Worm (Caenorhabditis elegans) whole organism, L2 larva: ENCODE results near the gene fbxa-13.

Source experiments
- ZK546.5 ChIP-seq: sonication (generic microtip); optimal IDR thresholded peaks from 2 replicates; lab custom pipeline; 2017; ENCODE audit warnings: missing biosample characterization, missing genetic modification characterization
- blmp-1 ChIP-seq: sonication (generic microtip); optimal IDR thresholded peaks from 2 replicates; lab custom pipeline; 2017; ENCODE audit warnings: missing genetic modification characterization, mild to moderate bottlenecking, missing compliant biosample characterization, antibody characterized with exemption, moderate library complexity; ENCODE audit not compliant: insufficient read depth
- ceh-82 ChIP-seq: fragments of 150-350 bp; optimal IDR thresholded peaks from 2 replicates; lab custom pipeline; 2014; ENCODE audit warnings: missing biosample characterization, missing genetic modification characterization
- crh-2 ChIP-seq: sonication (generic microtip); optimal IDR thresholded peaks from 2 replicates; lab custom pipeline; 2017; ENCODE audit warnings: missing biosample characterization, missing genetic modification characterization
- dmd-4 ChIP-seq: sonication (generic microtip); optimal IDR thresholded peaks from 2 replicates; lab custom pipeline; 2017; ENCODE audit warnings: missing biosample characterization, missing genetic modification characterization
- fos-1 ChIP-seq: fragments of 150-350 bp; optimal IDR thresholded peaks from 2 replicates; lab custom pipeline; 2014; ENCODE audit warnings: missing biosample characterization, missing genetic modification characterization
- nhr-11 ChIP-seq: fragments of 150-350 bp; optimal IDR thresholded peaks from 2 replicates; lab custom pipeline; 2014; ENCODE audit warnings: missing biosample characterization, missing genetic modification characterization
- nhr-129 ChIP-seq: fragments of 150-350 bp; optimal IDR thresholded peaks from 2 replicates; lab custom pipeline; 2014; ENCODE audit warnings: missing biosample characterization, missing genetic modification characterization
- nhr-21 ChIP-seq: fragments of 150-350 bp; optimal IDR thresholded peaks from 2 replicates; lab custom pipeline; 2014; ENCODE audit warnings: missing biosample characterization, missing genetic modification characterization
- nhr-237 ChIP-seq: fragments of 150-350 bp; optimal IDR thresholded peaks from 2 replicates; lab custom pipeline; 2014; ENCODE audit warnings: missing biosample characterization, missing genetic modification characterization
- nhr-77 ChIP-seq: fragments of 150-350 bp; optimal IDR thresholded peaks from 2 replicates; lab custom pipeline; 2014; ENCODE audit warnings: missing biosample characterization, missing genetic modification characterization
- sem-4 ChIP-seq: fragments of 150-350 bp; optimal IDR thresholded peaks from 2 replicates; lab custom pipeline; 2014; ENCODE audit warnings: missing biosample characterization, missing genetic modification reagents, missing genetic modification characterization
- unc-39 ChIP-seq: fragments of 150-350 bp; optimal IDR thresholded peaks from 2 replicates; lab custom pipeline; 2014; ENCODE audit warnings: missing biosample characterization, missing genetic modification characterization
- unc-62 ChIP-seq: fragments of 150-350 bp; optimal IDR thresholded peaks from 2 replicates; lab custom pipeline; 2014; ENCODE audit warnings: missing biosample characterization, missing genetic modification reagents, missing genetic modification characterization
- ztf-11 ChIP-seq: sonication (generic microtip); optimal IDR thresholded peaks from 2 replicates; lab custom pipeline; 2017; ENCODE audit warnings: missing biosample characterization, missing genetic modification characterization
- ztf-4 ChIP-seq: fragments of 150-350 bp; optimal IDR thresholded peaks from 2 replicates; lab custom pipeline; 2014; ENCODE audit warnings: missing biosample characterization, missing genetic modification characterization

The fbxa-13 gene

DNA sequence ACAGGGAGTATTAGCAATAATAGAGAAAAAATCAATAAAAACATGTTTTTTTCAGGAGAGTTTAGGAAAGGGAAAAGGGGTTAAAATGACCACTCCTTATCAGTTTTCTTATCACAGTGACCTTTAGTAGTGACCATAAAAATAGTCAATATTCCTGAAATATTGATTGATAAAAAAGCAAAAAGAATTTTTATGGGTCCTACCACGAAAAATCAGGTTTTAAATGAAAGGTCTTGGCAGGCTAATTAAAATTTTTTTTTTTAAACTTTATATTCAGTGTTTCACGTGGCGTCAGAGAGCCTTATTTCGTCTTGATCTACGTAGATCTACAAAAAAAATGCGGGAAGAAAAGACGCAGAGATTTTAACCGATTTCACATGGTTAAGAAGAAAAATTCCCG lies 48.3 kb downstream of the fbxa-13 start, which contains the start of gene cht-4:
Gene cht-4 (minus strand): TSS at position 101 of the 400 bp plus-strand sequence.
- TF ChIP-seq nhr-129 (tag; lab: Kevin White, UChicago), result no peak
- no peak for TF ChIP-seq fos-1 (tag; lab: Kevin White, UChicago)
- no peak for TF ChIP-seq ceh-82 (tag; lab: Kevin White, UChicago)
- TF ChIP-seq blmp-1, result no peak
- no peak for TF ChIP-seq crh-2 (tag; lab: Kevin White, UChicago)
- no peak for TF ChIP-seq nhr-21
- no peak for TF ChIP-seq ztf-11 (tag; lab: Kevin White, UChicago)
- TF ChIP-seq unc-39 (tag; lab: Kevin White, UChicago), result no peak
- TF ChIP-seq sem-4, result no peak
- TF ChIP-seq nhr-77 (tag; lab: Kevin White, UChicago), result no peak
- no peak for TF ChIP-seq unc-62
- no peak for TF ChIP-seq nhr-237 (tag; lab: Kevin White, UChicago)
- TF ChIP-seq nhr-11 (tag; lab: Kevin White, UChicago), result no peak
- TF ChIP-seq ztf-4 (tag; lab: Kevin White, UChicago), result no peak
- no peak for TF ChIP-seq ZK546.5 (tag; lab: Kevin White, UChicago)
- no peak for TF ChIP-seq dmd-4 (tag; lab: Kevin White, UChicago)
